Worm (Caenorhabditis elegans) whole organism, early embryonic: ENCODE measurements around the gene srr-10.

ENCODE experiments used
- B0310.2 ChIP-seq: sonication (generic microtip); optimal IDR thresholded peaks from 2 replicates; lab custom pipeline; 2016; ENCODE audit warnings: mild to moderate bottlenecking, missing genetic modification characterization, missing compliant biosample characterization
- F13C5.2 ChIP-seq: sonication (generic microtip); optimal IDR thresholded peaks from 2 replicates; lab custom pipeline; 2017; ENCODE audit warnings: mild to moderate bottlenecking, missing genetic modification characterization, inconsistent platforms, missing compliant biosample characterization
- aly-1 ChIP-seq: sonication (generic microtip); optimal IDR thresholded peaks from 2 replicates; lab custom pipeline; 2016; ENCODE audit warnings: missing genetic modification characterization, missing compliant biosample characterization
- ama-1 ChIP-seq: fragments of 150-350 bp; optimal IDR thresholded peaks from 2 replicates; lab custom pipeline; 2014
- ceh-13 ChIP-seq: fragments of 200-800 bp; sonication (Bioruptor generic); optimal IDR thresholded peaks from 2 replicates; lab custom pipeline; 2018; ENCODE audit warnings: mild to moderate bottlenecking, missing genetic modification characterization, missing compliant biosample characterization
- ceh-36 ChIP-seq: sonication (generic microtip); optimal IDR thresholded peaks from 2 replicates; lab custom pipeline; 2016; ENCODE audit warnings: missing genetic modification characterization, inconsistent platforms, missing compliant biosample characterization
- ets-7 ChIP-seq: sonication (generic microtip); optimal IDR thresholded peaks from 2 replicates; lab custom pipeline; 2016; ENCODE audit warnings: missing genotype, missing genetic modification characterization, missing compliant biosample characterization
- flt-1 ChIP-seq: fragments of 200-800 bp; sonication (Bioruptor generic); IDR thresholded peaks from 2 replicates; pipeline ENCODE4 v1.3.6; 2022; ENCODE audit warnings: missing genetic modification characterization, missing compliant biosample characterization
- hmbx-1 ChIP-seq: sonication (generic microtip); optimal IDR thresholded peaks from 2 replicates; lab custom pipeline; 2016; ENCODE audit warnings: mild to moderate bottlenecking, missing genetic modification characterization, missing compliant biosample characterization
- hmg-4 ChIP-seq: fragments of 200-800 bp; sonication (Bioruptor generic); optimal IDR thresholded peaks from 2 replicates; lab custom pipeline; 2018; ENCODE audit warnings: mild to moderate bottlenecking, missing genetic modification characterization, missing compliant biosample characterization
- hnd-1 ChIP-seq: sonication (generic microtip); optimal IDR thresholded peaks from 2 replicates; lab custom pipeline; 2016; ENCODE audit warnings: missing genetic modification characterization, missing compliant biosample characterization
- pes-1 ChIP-seq: fragments of 200-800 bp; sonication (Bioruptor generic); IDR thresholded peaks from 2 replicates; pipeline ENCODE4 v1.3.6; 2022; ENCODE audit warnings: missing genetic modification reagents, missing genetic modification characterization, missing compliant biosample characterization
- scrt-1 ChIP-seq: fragments of 200-800 bp; sonication (Bioruptor generic); IDR thresholded peaks from 2 replicates; pipeline ENCODE4 v1.3.6; 2022; ENCODE audit warnings: missing genetic modification characterization, missing compliant biosample characterization
- sea-1 ChIP-seq: fragments of 200-800 bp; sonication (Bioruptor generic); conservative IDR thresholded peaks from 2 replicates; pipeline ENCODE4 v1.3.6; 2022; ENCODE audit warnings: missing genetic modification characterization, missing compliant biosample characterization
- tbx-11 ChIP-seq: fragments of 200-800 bp; sonication (Bioruptor generic); IDR thresholded peaks from 2 replicates; pipeline ENCODE4 v1.3.6; 2022; ENCODE audit warnings: missing genetic modification characterization, missing compliant biosample characterization
- tbx-37 ChIP-seq: fragments of 200-800 bp; sonication (Bioruptor generic); conservative IDR thresholded peaks from 2 replicates; pipeline ENCODE4 v1.3.6; 2022; ENCODE audit warnings: missing genetic modification reagents, missing genetic modification characterization, missing compliant biosample characterization
- tra-4 ChIP-seq: sonication (generic microtip); optimal IDR thresholded peaks from 2 replicates; lab custom pipeline; 2017; ENCODE audit warnings: missing genetic modification characterization, missing compliant biosample characterization

Gene srr-10

DNA sequence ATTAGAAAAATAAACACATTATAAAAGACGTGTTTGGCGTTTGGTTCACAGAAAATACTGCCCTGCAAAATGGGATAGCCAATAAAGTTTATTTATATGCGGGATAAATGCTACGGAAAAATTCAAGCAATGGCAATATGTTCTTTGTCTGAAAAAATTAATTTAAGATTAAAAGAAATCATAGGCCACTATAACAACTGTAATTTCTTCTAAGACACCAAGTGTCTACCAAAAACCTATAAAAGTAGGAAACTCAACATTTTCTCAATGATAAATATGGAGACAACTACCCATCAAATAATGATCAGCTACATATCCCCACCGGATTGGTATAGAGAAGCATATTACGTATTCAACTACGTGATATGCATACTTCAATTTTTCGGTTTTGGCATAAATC is 30.1 kb upstream of the srr-10 start, which contains the start of gene srw-3:
srw-3 (plus strand) TSS at position 301 of the 400 bp plus-strand sequence.
- TF ChIP-seq tbx-37: no peak
- TF ChIP-seq F13C5.2: no peak
- TF ChIP-seq scrt-1 (GFP tag; lab: Robert Waterston, UW): no peak
- no peak for TF ChIP-seq ama-1 (lab: Kevin White, UChicago)
- TF ChIP-seq ceh-13: no peak
- TF ChIP-seq ets-7 (tag; lab: Kevin White, UChicago): no peak
- TF ChIP-seq hmg-4 (GFP tag; lab: Kevin White, UChicago): no peak
- TF ChIP-seq aly-1 (tag; lab: Kevin White, UChicago): no peak
- TF ChIP-seq hmbx-1 (tag; lab: Kevin White, UChicago): no peak
- TF ChIP-seq ceh-36: no peak
- TF ChIP-seq tra-4: no peak
- no peak for TF ChIP-seq B0310.2 (tag; lab: Kevin White, UChicago)

DNA sequence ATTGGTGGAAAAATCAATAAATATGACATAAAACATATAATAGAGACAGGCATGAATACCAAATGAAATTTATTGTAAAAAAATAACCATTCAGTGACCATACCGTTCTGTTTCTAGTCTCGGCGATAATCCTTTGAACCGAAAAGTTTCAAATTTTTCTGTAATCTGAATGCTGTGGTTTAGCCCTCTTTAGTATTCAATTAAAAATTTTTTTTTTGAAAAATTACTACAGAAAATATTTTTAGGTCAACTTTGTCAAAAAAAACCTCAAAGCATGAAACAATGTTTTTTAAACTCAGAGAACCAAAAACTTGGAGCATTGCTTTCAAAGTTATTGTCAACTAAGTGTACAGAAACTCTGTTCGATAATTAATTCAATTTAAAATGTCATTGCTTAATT is 26.9 kb upstream of the srr-10 start, which contains the start of gene ZK105.11:
ZK105.11 (minus strand) TSS at position 101 of the 400 bp plus-strand sequence.
- no peak for TF ChIP-seq B0310.2 (tag; lab: Kevin White, UChicago)
- no peak for TF ChIP-seq scrt-1 (GFP tag; lab: Robert Waterston, UW)
- TF ChIP-seq tbx-11 (GFP tag; lab: Robert Waterston, UW): no peak
- TF ChIP-seq tra-4: no peak
- no peak for TF ChIP-seq ceh-36
- no peak for TF ChIP-seq aly-1 (tag; lab: Kevin White, UChicago)

DNA sequence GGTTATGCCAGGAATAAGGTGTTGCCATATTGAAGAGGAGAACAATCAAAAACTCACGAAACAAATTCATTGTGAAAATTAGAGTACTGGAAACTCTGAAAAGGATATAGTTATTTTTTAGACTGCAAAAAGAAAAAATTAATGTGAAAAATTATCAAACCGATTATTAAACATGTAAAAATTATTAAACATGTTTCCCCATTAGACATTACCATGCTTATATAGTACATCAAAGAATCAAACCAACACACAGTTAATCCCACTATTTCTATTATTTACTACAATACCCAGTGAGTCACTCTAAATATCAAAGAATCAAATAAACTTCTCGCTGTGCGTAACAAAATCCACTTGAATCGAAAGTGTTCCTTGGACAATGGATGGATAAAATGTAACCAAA is 22.3 kb upstream of the srr-10 start, which contains the start of gene ZK105.13:
ZK105.13 (minus strand) TSS at position 101 of the 400 bp plus-strand sequence.
- TF ChIP-seq B0310.2 (tag; lab: Kevin White, UChicago) (no peak), ceh-36 (no peak), F13C5.2 (no peak), sea-1 (GFP tag; lab: Robert Waterston, UW) (no peak)

DNA sequence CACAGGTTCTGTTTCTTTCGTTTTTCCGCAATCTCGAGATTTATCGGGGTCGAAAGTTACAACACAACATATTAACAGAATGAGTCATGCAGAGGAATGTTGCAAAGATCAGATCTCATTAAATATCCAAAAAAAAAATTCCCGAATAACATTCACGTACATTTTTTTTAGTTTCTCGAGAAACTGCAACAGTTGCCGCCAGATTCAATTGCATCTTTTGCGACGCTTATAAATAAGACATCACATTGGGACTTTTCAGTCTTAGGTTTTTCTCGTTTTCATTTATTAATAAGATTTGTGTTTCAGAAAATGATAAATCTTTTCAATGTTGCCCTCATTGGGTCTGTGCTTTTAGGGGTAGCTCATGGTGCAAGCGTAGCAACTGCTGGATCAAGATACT is 21.7 kb upstream of the srr-10 start, which contains the start of gene ZK105.1:
ZK105.1 (plus strand) TSS at position 301 of the 400 bp plus-strand sequence.
- TF ChIP-seq hmbx-1 (tag; lab: Kevin White, UChicago) (no peak), tbx-37 (no peak), ceh-36 (no peak), ets-7 (tag; lab: Kevin White, UChicago) (no peak), hmg-4 (GFP tag; lab: Kevin White, UChicago) (no peak), ceh-13 (no peak), flt-1 (GFP tag; lab: Robert Waterston, UW) (no peak), scrt-1 (GFP tag; lab: Robert Waterston, UW) (no peak)

DNA sequence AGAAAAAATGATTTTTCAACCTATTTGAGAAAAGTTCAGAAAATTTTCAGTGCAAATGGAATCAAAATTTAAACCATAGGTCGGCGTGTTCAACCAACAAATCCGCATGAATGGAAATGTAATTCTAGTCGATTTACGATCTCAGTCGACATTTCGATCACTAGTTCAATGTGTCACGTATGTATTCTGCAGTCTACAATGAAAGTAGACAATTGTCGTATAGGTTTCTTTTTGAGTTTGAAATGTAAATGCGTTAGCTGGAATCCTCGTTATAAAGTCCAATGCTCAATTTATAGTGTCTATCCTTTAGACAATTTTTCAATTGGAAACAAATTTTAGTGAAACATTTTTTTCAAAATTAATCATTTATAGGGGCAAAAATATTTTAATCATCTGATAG is 19.4 kb upstream of the srr-10 start, which contains the start of gene ZK105.12:
ZK105.12 (minus strand) TSS at position 101 of the 400 bp plus-strand sequence.
- TF ChIP-seq hmbx-1 (tag; lab: Kevin White, UChicago) (no peak), pes-1 (GFP tag; lab: Robert Waterston, UW) (no peak), tra-4 (no peak), hnd-1 (tag; lab: Kevin White, UChicago) (no peak), F13C5.2 (no peak), scrt-1 (GFP tag; lab: Robert Waterston, UW) (no peak), flt-1 (GFP tag; lab: Robert Waterston, UW) (no peak), tbx-11 (GFP tag; lab: Robert Waterston, UW) (no peak), ama-1 (lab: Kevin White, UChicago) (no peak), hmg-4 (GFP tag; lab: Kevin White, UChicago) (no peak), tbx-37 (no peak), aly-1 (tag; lab: Kevin White, UChicago) (no peak)

DNA sequence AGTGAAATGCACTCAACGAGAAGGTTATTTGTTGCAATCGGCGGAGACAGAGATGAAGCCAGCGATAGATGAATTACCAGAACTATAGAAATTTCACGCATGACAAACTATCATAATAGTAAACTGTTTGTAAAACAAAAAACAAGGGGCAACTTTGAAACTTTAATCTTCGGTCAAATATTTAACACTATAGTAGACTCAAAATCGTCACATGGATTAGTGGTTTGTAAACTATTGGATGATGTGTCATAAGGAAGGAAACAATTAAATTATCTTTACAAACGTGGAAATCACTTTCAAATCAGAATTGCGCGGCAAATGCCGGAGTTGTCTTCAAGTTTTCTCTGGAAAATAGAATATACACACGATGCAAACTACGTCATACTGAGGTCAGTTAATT is 17.8 kb upstream of the srr-10 start, which contains the start of gene ZK105.5:
ZK105.5 (minus strand) TSS at position 101 of the 400 bp plus-strand sequence.
- TF ChIP-seq flt-1 (GFP tag; lab: Robert Waterston, UW) (no peak), pes-1 (GFP tag; lab: Robert Waterston, UW) (no peak), tbx-37 (no peak), B0310.2 (tag; lab: Kevin White, UChicago) (no peak), tra-4 (no peak), scrt-1 (GFP tag; lab: Robert Waterston, UW) (no peak)

DNA sequence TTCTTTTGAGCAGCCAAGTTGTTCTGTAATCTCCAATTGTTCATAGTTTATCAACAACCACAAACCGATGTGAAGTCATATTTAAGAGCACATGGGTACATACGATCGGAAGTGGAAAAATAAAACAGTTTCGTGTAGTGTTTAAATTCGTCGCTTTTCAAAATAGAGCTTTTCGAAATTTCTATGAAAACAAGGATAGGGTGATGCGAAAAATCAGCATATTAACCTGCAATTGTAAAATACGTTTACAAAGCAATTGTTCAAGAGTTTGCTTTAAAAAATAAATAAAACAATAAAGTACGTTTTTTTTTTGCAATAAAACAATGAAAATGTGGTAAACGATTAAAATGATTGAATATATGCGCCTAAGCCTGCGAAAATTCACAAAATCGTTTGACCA is 13.5 kb upstream of the srr-10 start, which contains the start of gene ZK105.14:
ZK105.14 (minus strand) TSS at position 101 of the 400 bp plus-strand sequence.
- TF ChIP-seq aly-1 (tag; lab: Kevin White, UChicago) (no peak), hnd-1 (tag; lab: Kevin White, UChicago) (no peak), hmg-4 (GFP tag; lab: Kevin White, UChicago) (no peak), tra-4 (no peak), B0310.2 (tag; lab: Kevin White, UChicago) (no peak), pes-1 (GFP tag; lab: Robert Waterston, UW) (no peak), flt-1 (GFP tag; lab: Robert Waterston, UW) (no peak), ceh-13 (no peak), F13C5.2 (no peak), tbx-11 (GFP tag; lab: Robert Waterston, UW) (no peak), hmbx-1 (tag; lab: Kevin White, UChicago) (no peak), sea-1 (GFP tag; lab: Robert Waterston, UW) (no peak), scrt-1 (GFP tag; lab: Robert Waterston, UW) (no peak)

DNA sequence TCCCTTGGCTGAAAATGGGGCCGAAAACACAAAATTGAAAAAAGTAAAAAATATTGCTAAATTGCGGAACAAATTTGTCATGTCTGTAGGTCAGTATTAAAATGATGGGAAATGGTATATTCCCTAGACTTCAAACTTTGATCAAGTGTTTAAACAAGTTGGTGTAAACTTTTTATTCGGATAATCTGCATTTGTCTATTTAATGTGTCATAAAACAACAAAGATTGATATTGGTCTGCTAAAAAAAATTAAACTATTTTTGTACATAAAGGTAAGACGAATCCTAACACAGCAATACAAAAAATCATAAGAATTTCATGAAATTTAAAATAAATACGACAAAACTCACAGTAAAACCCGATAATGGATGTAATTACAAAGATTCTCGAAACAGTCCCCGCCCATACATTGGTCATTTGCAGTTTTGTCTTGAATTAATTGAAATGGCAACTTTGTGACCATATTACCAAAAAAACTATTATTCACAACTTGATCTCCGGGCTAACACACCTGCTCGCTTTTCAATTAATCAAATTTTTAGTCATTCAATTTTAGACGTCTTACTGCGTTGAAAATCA is 11.4 kb upstream of the srr-10 start, which contains the start of the genes ZK105.6 and ZK105.8:
ZK105.6 (minus strand) TSS at position 101 of the 578 bp plus-strand sequence.
ZK105.8 (plus strand) TSS at position 528 of the 578 bp plus-strand sequence.
- TF ChIP-seq B0310.2 (tag; lab: Kevin White, UChicago) (no peak), tbx-37 (no peak), sea-1 (GFP tag; lab: Robert Waterston, UW) (no peak), hmg-4 (GFP tag; lab: Kevin White, UChicago) (no peak), hnd-1 (tag; lab: Kevin White, UChicago) (no peak), ets-7 (tag; lab: Kevin White, UChicago) (no peak), ama-1 (lab: Kevin White, UChicago) (no peak), F13C5.2 (no peak), scrt-1 (GFP tag; lab: Robert Waterston, UW) (no peak), flt-1 (GFP tag; lab: Robert Waterston, UW) (no peak), pes-1 (GFP tag; lab: Robert Waterston, UW) (no peak), aly-1 (tag; lab: Kevin White, UChicago) (no peak), hmbx-1 (tag; lab: Kevin White, UChicago) (no peak), ceh-13 (no peak), tbx-11 (GFP tag; lab: Robert Waterston, UW) (no peak), ceh-36 (no peak)
